Fruit fly (Drosophila melanogaster) whole organism, wandering third instar larva: Measurements from ENCODE around the gene Bicra.

ENCODE experiments used
- CG32264 ChIP-seq: fragments of 200-800 bp; sonication (Bioruptor generic); optimal IDR thresholded peaks from 2 replicates; lab custom pipeline; 2016; ENCODE audit warnings: missing biosample characterization, missing genetic modification characterization
- Dfd ChIP-seq: fragments of >200 bp; optimal IDR thresholded peaks from 2 replicates; lab custom pipeline; 2017; ENCODE audit warnings: missing biosample characterization, missing genetic modification characterization
- GATAd ChIP-seq: sonication (Bioruptor generic); optimal IDR thresholded peaks from 2 replicates; lab custom pipeline; 2016; ENCODE audit warnings: missing biosample characterization, missing genetic modification characterization
- Myc ChIP-seq: fragments of >200 bp; optimal IDR thresholded peaks from 2 replicates; lab custom pipeline; 2017
- Vsx2 ChIP-seq: fragments of 200-300, 225-300 bp; sonication (Bioruptor generic); optimal IDR thresholded peaks from 2 replicates; lab custom pipeline; 2018; ENCODE audit warnings: missing biosample characterization, missing genetic modification characterization; ENCODE audit not compliant: partially characterized antibody
- dsf ChIP-seq: sonication (Bioruptor generic); optimal IDR thresholded peaks from 2 replicates; lab custom pipeline; 2016; ENCODE audit warnings: missing biosample characterization, missing genetic modification characterization, borderline replicate concordance
- h ChIP-seq: fragments of 200-800 bp; sonication (Bioruptor generic); optimal IDR thresholded peaks from 3 replicates; lab custom pipeline; 2016; ENCODE audit warnings: missing biosample characterization, mild to moderate bottlenecking, missing genetic modification characterization
- lola ChIP-seq: fragments of >200 bp; optimal IDR thresholded peaks from 2 replicates; lab custom pipeline; 2017; ENCODE audit warnings: missing biosample characterization, missing genetic modification characterization
- rgr ChIP-seq: fragments of 200-800 bp; sonication (Bioruptor generic); optimal IDR thresholded peaks from 3 replicates; lab custom pipeline; 2016; ENCODE audit warnings: missing biosample characterization, mild to moderate bottlenecking, missing genetic modification characterization
- usp ChIP-seq: fragments of >200 bp; optimal IDR thresholded peaks from 2 replicates; lab custom pipeline; 2017; ENCODE audit warnings: missing biosample characterization, missing genetic modification characterization

- TF ChIP-seq Myc (lab: Kevin White, UChicago) (no peak), CG32264 (no peak), h (GFP tag; lab: Kevin White, UChicago) (peak; percentile 7), dsf (GFP tag; lab: Kevin White, UChicago) (no peak), rgr (GFP tag; lab: Kevin White, UChicago) (peak; percentile 10), lola (GFP tag; lab: Kevin White, UChicago) (no peak), Dfd (GFP tag; lab: Kevin White, UChicago) (no peak), GATAd (GFP tag; lab: Kevin White, UChicago) (no peak), Vsx2 (GFP tag; lab: Kevin White, UChicago) (no peak), usp (GFP tag; lab: Kevin White, UChicago) (no peak)
Measured at dm6 chr3R:29071141-29071540, 8.3 kb downstream of the Bicra start.
